Fruit fly (Drosophila melanogaster): ENCODE data around the gene if.

DNA sequence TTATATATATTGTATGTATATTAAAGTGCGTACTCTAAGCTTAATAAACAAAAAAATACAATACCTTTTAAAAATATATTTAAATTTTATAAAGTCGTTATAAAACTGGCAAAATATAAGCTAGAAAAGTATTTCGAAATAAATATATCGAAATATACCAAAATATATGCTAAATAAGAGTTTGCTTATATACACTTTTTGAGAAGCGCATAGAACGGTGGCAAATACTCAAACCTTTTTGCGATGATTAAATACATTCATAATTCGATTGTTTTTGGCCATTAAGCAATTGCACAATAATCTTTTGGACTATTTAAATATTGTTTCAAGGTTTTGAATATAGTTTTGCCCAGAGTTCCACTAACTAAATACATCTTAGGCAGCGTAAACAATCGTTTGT is 25.9 kb upstream of the if start:
- TF ChIP-seq shn (GFP tag; optimal IDR thresholded peaks at IDR 0.05), result no peak
- no peak for TF ChIP-seq sisA (GFP tag; IDR thresholded peaks at IDR 0.05)
- TF ChIP-seq z (GFP tag; IDR thresholded peaks at IDR 0.05), result no peak
- TF ChIP-seq Dll (GFP tag; IDR thresholded peaks at IDR 0.05; ENCODE audit: partially characterized antibody), result no peak
- TF ChIP-seq CG11093 (GFP tag; IDR thresholded peaks at IDR 0.05), result no peak
- no peak for TF ChIP-seq unpg (GFP tag; optimal IDR thresholded peaks at IDR 0.05)
- no peak for TF ChIP-seq CG18011 (GFP tag; optimal IDR thresholded peaks at IDR 0.05)
- TF ChIP-seq org-1 (GFP tag; optimal IDR thresholded peaks at IDR 0.05), result no peak
